Worm (Caenorhabditis elegans): ENCODE measurements around the gene T02D1.7.

DNA sequence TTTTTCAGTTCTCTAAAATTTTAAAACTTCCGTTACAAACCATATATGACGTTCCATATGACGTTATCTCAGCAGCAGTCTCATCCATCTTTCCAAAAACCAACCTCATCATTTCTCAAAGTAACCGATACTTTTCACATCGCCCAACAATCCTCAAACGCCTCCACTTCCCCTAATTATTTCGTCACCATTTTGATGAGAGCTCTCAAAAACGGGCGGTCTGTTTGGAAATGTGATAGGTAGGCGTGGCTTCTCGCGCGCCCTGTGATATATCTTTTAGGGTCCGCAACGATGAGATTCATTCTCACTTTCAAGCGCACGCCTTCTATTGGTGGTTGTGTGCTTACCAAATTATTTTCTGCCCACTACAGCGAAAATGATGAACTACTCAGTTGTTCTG is 38.6 kb downstream of the T02D1.7 start, which contains the start of gene trh-1:
- TF ChIP-seq nhr-12 (tag; optimal IDR thresholded peaks at IDR 0.05) = no peak
- TF ChIP-seq ces-1 (GFP tag; optimal IDR thresholded peaks at IDR 0.05) = no peak
- no peak for TF ChIP-seq snpc-4 (tag; optimal IDR thresholded peaks at IDR 0.05)
- TF ChIP-seq ceh-39 (tag; optimal IDR thresholded peaks at IDR 0.05) = no peak
- no peak for TF ChIP-seq ham-2 (GFP tag; optimal IDR thresholded peaks at IDR 0.05)
- TF ChIP-seq sem-2 (GFP tag; optimal IDR thresholded peaks at IDR 0.05) = no peak
- TF ChIP-seq unc-39 (tag; optimal IDR thresholded peaks at IDR 0.05) = no peak
- TF ChIP-seq nhr-76 (tag; optimal IDR thresholded peaks at IDR 0.05) = no peak
- no peak for TF ChIP-seq pha-4 (tag; optimal IDR thresholded peaks at IDR 0.05)
- no peak for TF ChIP-seq nhr-28 (tag; optimal IDR thresholded peaks at IDR 0.05)
- no peak for TF ChIP-seq blmp-1 (tag; optimal IDR thresholded peaks at IDR 0.05)
- no peak for TF ChIP-seq lsy-2 (tag; optimal IDR thresholded peaks at IDR 0.05)

Data from whole organism, mixed stage, embryonic.